Worm (Caenorhabditis elegans) whole organism, L3 larva: Measurements from ENCODE around the gene clec-73.
"Not testable (repeated sequence)": the region's sequence is repeated elsewhere in the genome, so short reads cannot be mapped to it uniquely, and the experiment has no call there.

Experiments used
- R02D3.7 ChIP-seq: fragments of 150-350 bp; optimal IDR thresholded peaks from 2 replicates; lab custom pipeline; 2014; ENCODE audit warnings: missing biosample characterization, missing genetic modification characterization
- aly-2 ChIP-seq: fragments of 150-350 bp; optimal IDR thresholded peaks from 2 replicates; lab custom pipeline; 2014; ENCODE audit warnings: missing biosample characterization, missing genetic modification characterization
- ama-1 ChIP-seq: fragments of 150-350 bp; optimal IDR thresholded peaks from 2 replicates; lab custom pipeline; 2018
- ceh-16 ChIP-seq: sonication (generic microtip); optimal IDR thresholded peaks from 2 replicates; lab custom pipeline; 2017; ENCODE audit warnings: missing biosample characterization, missing genetic modification characterization
- egl-27 ChIP-seq: sonication (generic microtip); optimal IDR thresholded peaks from 4 replicates; lab custom pipeline; 2017; ENCODE audit warnings: missing biosample characterization, missing genetic modification reagents, missing genetic modification characterization
- egl-5 ChIP-seq: fragments of 150-350 bp; optimal IDR thresholded peaks from 2 replicates; lab custom pipeline; 2017; ENCODE audit warnings: missing biosample characterization, missing genetic modification reagents, missing genetic modification characterization, inconsistent platforms
- elt-1 ChIP-seq: fragments of 150-350 bp; optimal IDR thresholded peaks from 2 replicates; lab custom pipeline; 2014; ENCODE audit warnings: missing biosample characterization, missing genetic modification characterization
- elt-2 ChIP-seq: sonication (generic microtip); optimal IDR thresholded peaks from 2 replicates; lab custom pipeline; 2016; ENCODE audit warnings: missing genetic modification reagents, mild to moderate bottlenecking, missing genetic modification characterization, missing compliant biosample characterization
- fkh-10 ChIP-seq: sonication (generic microtip); optimal IDR thresholded peaks from 2 replicates; lab custom pipeline; 2017; ENCODE audit warnings: missing biosample characterization, missing genetic modification reagents, missing genetic modification characterization
- fkh-2 ChIP-seq: fragments of 150-350 bp; optimal IDR thresholded peaks from 2 replicates; lab custom pipeline; 2014; ENCODE audit warnings: missing biosample characterization, missing genetic modification reagents, missing genetic modification characterization
- fos-1 ChIP-seq: fragments of 150-350 bp; optimal IDR thresholded peaks from 2 replicates; lab custom pipeline; 2014; ENCODE audit warnings: missing biosample characterization, missing genetic modification characterization
- hmg-11 ChIP-seq: sonication (generic microtip); optimal IDR thresholded peaks from 2 replicates; lab custom pipeline; 2016; ENCODE audit warnings: missing genetic modification characterization, missing compliant biosample characterization
- jun-1 ChIP-seq: fragments of 150-350 bp; optimal IDR thresholded peaks from 2 replicates; lab custom pipeline; 2014; ENCODE audit warnings: missing biosample characterization, missing genetic modification reagents, missing genetic modification characterization
- lin-39 ChIP-seq: fragments of 150-350 bp; optimal IDR thresholded peaks from 2 replicates; lab custom pipeline; 2018; ENCODE audit warnings: missing biosample characterization, missing genetic modification reagents, missing genetic modification characterization
- nhr-11 ChIP-seq: fragments of 150-350 bp; optimal IDR thresholded peaks from 2 replicates; lab custom pipeline; 2014; ENCODE audit warnings: missing biosample characterization, missing genetic modification characterization
- nhr-12 ChIP-seq: fragments of 150-350 bp; optimal IDR thresholded peaks from 2 replicates; lab custom pipeline; 2014; ENCODE audit warnings: missing biosample characterization, missing genetic modification characterization
- nhr-237 ChIP-seq: fragments of 150-350 bp; optimal IDR thresholded peaks from 2 replicates; lab custom pipeline; 2014; ENCODE audit warnings: missing biosample characterization, missing genetic modification characterization
- nhr-25 ChIP-seq: sonication (generic microtip); optimal IDR thresholded peaks from 2 replicates; lab custom pipeline; 2017; ENCODE audit warnings: missing biosample characterization, missing genetic modification characterization
- nhr-76 ChIP-seq: fragments of 150-350 bp; sonication (generic microtip); optimal IDR thresholded peaks from 5 replicates; lab custom pipeline; 2014; ENCODE audit warnings: missing biosample characterization, missing genetic modification characterization
- pqm-1 ChIP-seq: fragments of 150-350 bp; optimal IDR thresholded peaks from 2 replicates; lab custom pipeline; 2017; ENCODE audit warnings: missing biosample characterization, missing genetic modification characterization, inconsistent platforms
- sea-2 ChIP-seq: fragments of 150-350 bp; sonication (generic microtip); optimal IDR thresholded peaks from 4 replicates; lab custom pipeline; 2014; ENCODE audit warnings: missing biosample characterization, missing genetic modification reagents, missing genetic modification characterization
- skn-1 ChIP-seq: fragments of 150-350 bp; optimal IDR thresholded peaks from 2 replicates; lab custom pipeline; 2014; ENCODE audit warnings: missing biosample characterization, missing genetic modification characterization
- tbx-2 ChIP-seq: sonication (generic microtip); optimal IDR thresholded peaks from 2 replicates; lab custom pipeline; 2016; ENCODE audit warnings: mild to moderate bottlenecking, missing genetic modification characterization, missing compliant biosample characterization
- unc-39 ChIP-seq: sonication (generic microtip); optimal IDR thresholded peaks from 4 replicates; lab custom pipeline; 2017; ENCODE audit warnings: missing biosample characterization, missing genetic modification characterization
- unc-62 ChIP-seq: fragments of 150-350 bp; sonication (generic microtip); optimal IDR thresholded peaks from 4 replicates; lab custom pipeline; 2014; ENCODE audit warnings: missing biosample characterization, missing genetic modification reagents, missing genetic modification characterization
- zag-1 ChIP-seq: fragments of 150-350 bp; optimal IDR thresholded peaks from 2 replicates; lab custom pipeline; 2014; ENCODE audit warnings: missing biosample characterization, missing genetic modification characterization
- ztf-11 ChIP-seq: fragments of 150-350 bp; optimal IDR thresholded peaks from 2 replicates; lab custom pipeline; 2014; ENCODE audit warnings: missing biosample characterization, missing genetic modification characterization
- ztf-4 ChIP-seq: fragments of 150-350 bp; optimal IDR thresholded peaks from 2 replicates; lab custom pipeline; 2014; ENCODE audit warnings: missing biosample characterization, missing genetic modification characterization

Gene clec-73

DNA sequence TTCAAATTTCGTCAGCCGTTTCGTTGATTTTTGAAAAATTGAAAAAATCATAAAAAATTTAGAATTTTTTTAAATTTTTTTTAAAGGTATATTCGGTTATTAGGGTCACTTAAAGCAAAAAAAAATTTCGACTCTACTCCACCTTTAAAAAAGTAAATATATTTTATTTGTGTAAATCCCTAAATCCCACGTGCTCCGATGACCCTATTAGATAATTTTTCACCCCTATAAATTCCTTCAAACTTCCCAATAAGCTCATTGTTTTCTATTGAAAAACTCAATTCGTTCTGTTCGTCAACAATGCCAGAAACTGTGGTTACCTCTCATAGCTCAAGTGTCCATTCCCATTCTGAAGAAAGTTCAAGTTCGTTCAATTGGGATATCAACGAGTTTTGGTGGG is 43.4 kb downstream of the clec-73 start, which contains the start of gene F56D6.20:
TSS of gene F56D6.20 (plus strand) at position 301 of the 400 bp plus-strand sequence.
- TF ChIP-seq nhr-11 (no peak), ama-1 (lab: Kevin White, UChicago) (no peak)
- TF ChIP-seq, all 47 proteins: peak for 0

DNA sequence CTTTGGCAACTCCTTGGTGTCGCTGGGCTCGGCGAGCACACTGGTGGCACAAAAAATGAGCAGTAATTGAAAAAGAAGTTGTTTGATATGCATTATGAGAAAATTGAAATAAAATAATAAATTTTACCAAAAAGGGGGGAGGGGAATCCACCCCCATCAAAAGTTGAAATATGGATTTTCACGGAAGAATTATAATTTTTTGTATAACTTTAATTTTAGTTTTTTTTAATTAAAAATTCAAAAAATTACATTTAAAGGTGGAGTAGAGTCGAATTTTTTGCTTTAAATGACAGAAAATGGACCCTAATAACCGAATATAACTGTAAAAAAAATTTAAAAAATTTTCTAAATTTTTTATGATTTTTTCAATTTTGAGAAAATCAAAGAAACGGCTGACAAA is 44.1 kb downstream of the clec-73 start, which contains the start of gene F56D6.18:
TSS of gene F56D6.18 (minus strand) at position 101 of the 400 bp plus-strand sequence.
- not testable (repeated sequence) for TF ChIP-seq zag-1 (tag; lab: Kevin White, UChicago); egl-27; pqm-1 (tag; lab: Kevin White, UChicago)

DNA sequence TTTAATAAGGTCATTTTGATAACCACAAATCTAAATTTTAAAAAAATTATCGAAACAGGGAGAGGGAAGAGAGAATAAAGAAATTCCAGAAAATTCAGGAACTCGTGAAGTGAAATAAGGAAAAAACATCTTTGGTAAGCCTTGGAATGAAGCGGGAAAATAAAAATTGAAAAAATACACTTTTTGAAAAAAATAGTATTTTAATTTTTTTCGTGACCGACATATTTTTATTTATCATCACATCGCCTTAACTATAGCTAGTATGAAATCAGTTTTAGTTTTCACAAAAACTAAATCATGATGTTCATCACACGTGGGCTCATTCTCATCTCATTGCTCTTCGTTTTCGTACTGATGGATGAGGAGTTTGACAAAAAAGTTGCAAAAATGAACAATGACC is 46.9 kb downstream of the clec-73 start, which contains the start of gene F56D6.13:
TSS of gene F56D6.13 (plus strand) at position 301 of the 400 bp plus-strand sequence.
- TF ChIP-seq nhr-76 (tag; lab: Kevin White, UChicago) = no peak
- no peak for TF ChIP-seq elt-1 (tag; lab: Kevin White, UChicago)
- no peak for TF ChIP-seq jun-1 (tag; lab: Kevin White, UChicago)
- no peak for TF ChIP-seq skn-1 (tag; lab: Kevin White, UChicago)
- no peak for TF ChIP-seq egl-27
- TF ChIP-seq ama-1 (lab: Kevin White, UChicago) = no peak
- TF ChIP-seq R02D3.7 (tag; lab: Kevin White, UChicago) = no peak
- TF ChIP-seq ztf-11 (tag; lab: Kevin White, UChicago) = no peak
- TF ChIP-seq ztf-4 = no peak
- TF ChIP-seq elt-2 (tag; lab: Kevin White, UChicago) = no peak
- no peak for TF ChIP-seq tbx-2 (tag; lab: Kevin White, UChicago)
- TF ChIP-seq fos-1 (tag; lab: Kevin White, UChicago) = no peak
- no peak for TF ChIP-seq unc-39 (tag; lab: Kevin White, UChicago)
- TF ChIP-seq ceh-16 (tag; lab: Kevin White, UChicago) = no peak
- TF ChIP-seq fkh-2 (tag; lab: Kevin White, UChicago) = no peak
- no peak for TF ChIP-seq nhr-25 (tag; lab: Kevin White, UChicago)

DNA sequence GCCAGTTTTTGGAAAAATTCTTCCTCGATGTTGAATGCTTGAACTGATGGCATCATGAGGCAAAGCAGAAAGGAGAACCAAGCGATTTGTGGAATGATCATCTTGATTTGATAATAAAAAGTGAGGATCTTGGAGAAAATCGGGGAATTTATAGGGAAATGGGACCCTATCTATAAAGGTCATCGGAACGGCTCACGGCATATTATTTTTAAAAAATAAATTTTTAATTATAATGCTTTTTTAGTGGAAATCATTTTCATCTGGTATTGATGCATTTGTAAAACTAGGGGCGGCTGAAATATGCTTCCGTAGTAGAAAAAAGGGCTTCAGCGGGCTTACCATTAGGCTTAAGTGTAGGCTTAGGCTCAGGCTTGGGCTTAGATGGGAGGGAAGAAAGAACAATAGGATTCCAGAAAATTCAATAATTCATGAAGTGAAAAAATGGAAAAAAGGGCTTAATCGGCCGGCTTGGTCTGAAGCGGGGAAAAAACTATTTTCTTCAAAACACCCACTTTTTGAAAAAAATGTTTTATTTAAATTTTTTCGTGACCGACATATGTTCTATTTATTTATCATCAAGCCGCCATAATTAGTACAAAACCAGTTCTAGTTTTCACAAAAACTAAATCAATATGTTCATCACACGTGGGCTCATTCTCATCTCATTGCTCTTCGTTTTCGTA is 48.3 kb downstream of the clec-73 start, which contains the start of the genes F56D6.22 and F56D6.12:
TSS of gene F56D6.22 (minus strand) at position 101 of the 683 bp plus-strand sequence.
TSS of gene F56D6.12 (plus strand) at position 633 of the 683 bp plus-strand sequence.
- no peak for TF ChIP-seq nhr-237 (tag; lab: Kevin White, UChicago)
- no peak for TF ChIP-seq ceh-16 (tag; lab: Kevin White, UChicago)
- TF ChIP-seq nhr-76 (tag; lab: Kevin White, UChicago) = no peak
- no peak for TF ChIP-seq nhr-12 (tag; lab: Kevin White, UChicago)

DNA sequence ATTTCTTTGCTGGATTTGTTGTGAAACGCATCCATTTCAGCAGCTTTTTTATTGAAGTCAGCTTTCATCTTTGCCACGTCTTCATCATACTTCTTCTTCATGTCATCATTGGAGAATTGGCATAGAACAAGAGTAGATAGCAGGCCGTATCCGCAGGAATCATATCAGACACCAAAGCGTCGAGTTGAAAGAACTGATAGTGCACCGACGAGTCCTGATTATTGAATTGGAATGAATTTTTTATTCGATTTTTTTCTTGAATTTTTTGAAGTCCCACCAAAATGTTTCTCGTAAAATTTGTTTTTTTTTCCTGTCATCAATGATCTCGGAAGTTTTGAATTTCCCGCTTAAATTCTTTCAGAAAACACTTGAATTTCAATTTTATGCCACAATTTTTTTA is 49.6 kb downstream of the clec-73 start, which contains the start of gene F56D6.11:
TSS of gene F56D6.11 (minus strand) at position 101 of the 400 bp plus-strand sequence.
- TF ChIP-seq tbx-2 (tag; lab: Kevin White, UChicago) (no peak), ceh-16 (tag; lab: Kevin White, UChicago) (no peak), hmg-11 (tag; lab: Kevin White, UChicago) (no peak), aly-2 (tag; lab: Kevin White, UChicago) (no peak), elt-2 (tag; lab: Kevin White, UChicago) (no peak), ztf-11 (tag; lab: Kevin White, UChicago) (no peak), nhr-237 (tag; lab: Kevin White, UChicago) (no peak), pqm-1 (tag; lab: Kevin White, UChicago) (no peak), ama-1 (lab: Kevin White, UChicago) (no peak), egl-5 (tag; lab: Kevin White, UChicago) (no peak)

DNA sequence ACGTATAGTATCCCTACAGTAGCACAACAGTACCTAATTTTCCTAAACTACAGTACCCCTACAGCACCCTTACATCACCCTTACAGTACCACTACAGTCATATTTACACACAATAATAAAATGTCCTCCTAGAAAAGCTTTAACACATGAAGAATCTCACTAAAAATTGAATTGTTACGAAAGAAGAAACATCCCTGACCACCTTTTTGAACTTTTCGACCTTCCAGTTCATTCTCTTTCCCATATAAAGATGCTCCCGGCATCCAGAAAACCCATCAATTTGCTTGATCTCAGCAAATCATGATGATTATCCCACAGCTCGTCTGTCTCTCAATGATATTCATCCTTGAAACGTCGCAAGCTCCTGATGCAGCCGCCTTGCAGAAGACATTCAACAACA is 51.4 kb downstream of the clec-73 start, which contains the start of gene F56D6.21:
TSS of gene F56D6.21 (plus strand) at position 301 of the 400 bp plus-strand sequence.
- TF ChIP-seq ztf-4 = no peak
- no peak for TF ChIP-seq elt-1 (tag; lab: Kevin White, UChicago)
- TF ChIP-seq sea-2 (GFP tag; lab: Kevin White, UChicago) = no peak
- no peak for TF ChIP-seq lin-39 (tag; lab: Kevin White, UChicago)
- no peak for TF ChIP-seq fkh-10
- TF ChIP-seq unc-62 = no peak
- no peak for TF ChIP-seq tbx-2 (tag; lab: Kevin White, UChicago)
- no peak for TF ChIP-seq skn-1 (tag; lab: Kevin White, UChicago)
